Worm (Caenorhabditis elegans): Measurements from ENCODE around the gene nfx-1.

The nfx-1 gene

DNA sequence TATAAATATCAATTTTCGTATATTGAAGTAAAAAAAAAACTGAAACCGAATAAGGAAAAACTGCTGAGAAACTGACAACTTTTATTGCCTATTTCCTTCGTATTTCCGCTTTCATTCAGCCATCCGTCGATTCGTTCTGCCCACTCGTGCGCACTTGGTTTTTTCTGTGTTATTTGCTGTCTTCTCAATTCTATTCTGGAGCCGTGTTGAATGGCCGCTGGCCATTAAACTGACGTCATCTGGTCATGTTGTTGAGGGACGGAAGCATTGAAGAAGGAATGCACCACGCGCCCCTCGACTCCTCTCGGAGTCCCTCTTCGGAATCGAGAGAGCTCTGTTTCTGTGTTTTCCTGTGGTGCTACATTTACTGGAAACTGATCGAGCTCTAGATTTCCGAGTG, 26.6 kb upstream of the nfx-1 start:
- TF ChIP-seq ref-1 (GFP tag; conservative IDR thresholded peaks at IDR 0.05) (no peak), tab-1 (GFP tag; IDR thresholded peaks at IDR 0.05) (0 out of 2 replicates have a peak, but pooled peaks have one; percentile 34)

ce11 chrIII:6350424-6350823, 24.8 kb upstream of the nfx-1 start:
- TF ChIP-seq ref-1 (GFP tag; conservative IDR thresholded peaks at IDR 0.05) (no peak), flt-1 (GFP tag; IDR thresholded peaks at IDR 0.05) (no peak), tab-1 (GFP tag; IDR thresholded peaks at IDR 0.05) (no peak), ztf-23 (GFP tag; IDR thresholded peaks at IDR 0.05) (no peak), T22C8.4 (GFP tag; IDR thresholded peaks at IDR 0.05) (no peak), med-1 (GFP tag; optimal IDR thresholded peaks at IDR 0.05; ENCODE audit: insufficient read depth) (no peak), ztf-29 (GFP tag; IDR thresholded peaks at IDR 0.05) (no peak), cog-1 (tag; optimal IDR thresholded peaks at IDR 0.05) (no peak), klf-2 (GFP tag; conservative IDR thresholded peaks at IDR 0.05) (no peak)

- TF ChIP-seq T22C8.4 (GFP tag; IDR thresholded peaks at IDR 0.05) (no peak), klf-2 (GFP tag; conservative IDR thresholded peaks at IDR 0.05) (no peak), flt-1 (GFP tag; IDR thresholded peaks at IDR 0.05) (no peak), ztf-23 (GFP tag; IDR thresholded peaks at IDR 0.05) (no peak), ref-1 (GFP tag; conservative IDR thresholded peaks at IDR 0.05) (no peak)
These were observed 23.7 kb upstream of the nfx-1 start for ce11 chrIII:6351438-6351837.

ce11 chrIII:6352459-6352858, 22.7 kb upstream of the nfx-1 start:
- TF ChIP-seq med-1 (GFP tag; optimal IDR thresholded peaks at IDR 0.05; ENCODE audit: insufficient read depth) (no peak), tab-1 (GFP tag; IDR thresholded peaks at IDR 0.05) (no peak), T22C8.4 (GFP tag; IDR thresholded peaks at IDR 0.05) (no peak), ztf-29 (GFP tag; IDR thresholded peaks at IDR 0.05) (no peak), flt-1 (GFP tag; IDR thresholded peaks at IDR 0.05) (no peak), ref-1 (GFP tag; conservative IDR thresholded peaks at IDR 0.05) (no peak), cog-1 (tag; optimal IDR thresholded peaks at IDR 0.05) (no peak), ztf-23 (GFP tag; IDR thresholded peaks at IDR 0.05) (no peak), klf-2 (GFP tag; conservative IDR thresholded peaks at IDR 0.05) (no peak)

DNA sequence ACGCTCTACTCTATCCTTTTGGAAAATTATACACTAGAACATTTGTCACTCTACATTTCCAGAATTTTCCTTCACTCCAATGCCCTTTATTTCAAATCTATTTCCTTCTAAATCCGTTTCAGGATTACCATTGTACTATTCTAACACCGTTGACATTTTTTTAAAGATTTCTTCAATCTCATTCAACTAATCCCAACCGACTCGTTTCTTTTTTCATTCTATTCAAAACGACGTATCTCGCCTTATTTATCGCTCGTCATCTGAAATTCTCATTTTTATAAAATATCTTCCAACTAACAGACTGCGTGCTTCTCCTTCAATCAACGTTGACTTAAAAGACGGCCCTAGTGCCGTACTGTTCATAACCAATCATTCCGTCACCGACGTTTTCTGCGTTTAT, 22.1 kb upstream of the nfx-1 start, which contains the start of gene akap-1:
Gene akap-1, plus strand, starts transcription at position 301 of the 400 bp plus-strand sequence.
- TF ChIP-seq med-1 (GFP tag; optimal IDR thresholded peaks at IDR 0.05; ENCODE audit: insufficient read depth) (no peak), ref-1 (GFP tag; conservative IDR thresholded peaks at IDR 0.05) (no peak), T22C8.4 (GFP tag; IDR thresholded peaks at IDR 0.05) (no peak), cog-1 (tag; optimal IDR thresholded peaks at IDR 0.05) (no peak), ztf-29 (GFP tag; IDR thresholded peaks at IDR 0.05) (no peak)

DNA sequence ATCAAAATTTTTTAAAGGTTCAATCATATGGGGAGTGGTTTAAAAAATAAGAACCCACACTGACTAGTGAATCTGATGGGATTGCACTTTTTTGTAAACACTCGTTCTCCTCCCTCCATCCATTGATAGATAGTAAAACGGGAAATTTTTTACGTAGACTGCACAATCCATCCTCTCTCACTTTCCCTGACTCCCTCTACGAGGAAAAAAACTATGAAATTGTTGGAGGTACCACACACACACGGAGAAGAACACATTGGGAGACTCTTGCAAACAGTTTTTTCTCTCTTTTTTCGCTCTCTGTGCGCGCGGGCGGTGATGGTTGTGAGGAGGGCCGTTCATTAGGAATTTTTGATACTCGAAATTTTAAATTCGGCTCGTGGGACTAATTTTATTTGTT, 19.8 kb upstream of the nfx-1 start:
- TF ChIP-seq ref-1 (GFP tag; conservative IDR thresholded peaks at IDR 0.05) (no peak), ztf-23 (GFP tag; IDR thresholded peaks at IDR 0.05) (no peak), med-1 (GFP tag; optimal IDR thresholded peaks at IDR 0.05; ENCODE audit: insufficient read depth) (no peak), ztf-29 (GFP tag; IDR thresholded peaks at IDR 0.05) (no peak), T22C8.4 (GFP tag; IDR thresholded peaks at IDR 0.05) (no peak), klf-2 (GFP tag; conservative IDR thresholded peaks at IDR 0.05) (no peak), tab-1 (GFP tag; IDR thresholded peaks at IDR 0.05) (no peak), cog-1 (tag; optimal IDR thresholded peaks at IDR 0.05) (no peak), flt-1 (GFP tag; IDR thresholded peaks at IDR 0.05) (no peak)

DNA sequence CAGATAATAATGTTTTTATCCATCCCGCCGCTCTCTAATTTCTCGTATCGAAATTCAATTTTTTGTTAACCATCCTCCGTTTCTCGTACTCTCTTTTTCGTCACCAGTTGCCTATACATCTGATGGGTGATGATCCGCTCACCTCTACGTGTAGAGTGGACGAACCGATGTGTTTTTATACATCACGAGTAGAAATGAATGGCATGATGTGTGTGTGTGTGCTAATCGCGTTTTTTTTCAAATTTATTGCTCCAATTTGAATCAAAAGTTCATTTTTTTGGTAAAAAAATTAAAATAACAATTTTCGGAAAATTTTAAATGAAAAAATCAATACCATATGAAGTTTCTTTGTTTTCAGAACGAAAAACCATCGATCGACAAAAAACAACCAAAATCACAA, 19.2 kb upstream of the nfx-1 start:
- TF ChIP-seq med-1 (GFP tag; optimal IDR thresholded peaks at IDR 0.05; ENCODE audit: insufficient read depth) (no peak), klf-2 (GFP tag; conservative IDR thresholded peaks at IDR 0.05) (no peak), ztf-29 (GFP tag; IDR thresholded peaks at IDR 0.05) (no peak), tab-1 (GFP tag; IDR thresholded peaks at IDR 0.05) (no peak), flt-1 (GFP tag; IDR thresholded peaks at IDR 0.05) (no peak), T22C8.4 (GFP tag; IDR thresholded peaks at IDR 0.05) (no peak), cog-1 (tag; optimal IDR thresholded peaks at IDR 0.05) (no peak), ztf-23 (GFP tag; IDR thresholded peaks at IDR 0.05) (no peak), ref-1 (GFP tag; conservative IDR thresholded peaks at IDR 0.05) (no peak)

- TF ChIP-seq T22C8.4 (GFP tag; IDR thresholded peaks at IDR 0.05) (no peak), ref-1 (GFP tag; conservative IDR thresholded peaks at IDR 0.05) (no peak), ztf-23 (GFP tag; IDR thresholded peaks at IDR 0.05) (no peak), flt-1 (GFP tag; IDR thresholded peaks at IDR 0.05) (no peak), tab-1 (GFP tag; IDR thresholded peaks at IDR 0.05) (no peak), klf-2 (GFP tag; conservative IDR thresholded peaks at IDR 0.05) (no peak), ztf-29 (GFP tag; IDR thresholded peaks at IDR 0.05) (no peak), med-1 (GFP tag; optimal IDR thresholded peaks at IDR 0.05; ENCODE audit: insufficient read depth) (no peak), cog-1 (tag; optimal IDR thresholded peaks at IDR 0.05) (no peak)
These were observed 18.4 kb upstream of the nfx-1 start for ce11 chrIII:6356764-6357163.

- no peak for TF ChIP-seq klf-2 (GFP tag; conservative IDR thresholded peaks at IDR 0.05)
- TF ChIP-seq tab-1 (GFP tag; IDR thresholded peaks at IDR 0.05): no peak
- no peak for TF ChIP-seq ztf-23 (GFP tag; IDR thresholded peaks at IDR 0.05)
- no peak for TF ChIP-seq flt-1 (GFP tag; IDR thresholded peaks at IDR 0.05)
- TF ChIP-seq T22C8.4 (GFP tag; IDR thresholded peaks at IDR 0.05): no peak
- TF ChIP-seq cog-1 (tag; optimal IDR thresholded peaks at IDR 0.05): no peak
- TF ChIP-seq ztf-29 (GFP tag; IDR thresholded peaks at IDR 0.05): no peak
- TF ChIP-seq med-1 (GFP tag; optimal IDR thresholded peaks at IDR 0.05; ENCODE audit: insufficient read depth): no peak
- no peak for TF ChIP-seq ref-1 (GFP tag; conservative IDR thresholded peaks at IDR 0.05)
These were observed 16.5 kb upstream of the nfx-1 start for ce11 chrIII:6358704-6359103.

- TF ChIP-seq tab-1 (GFP tag; IDR thresholded peaks at IDR 0.05): no peak
- no peak for TF ChIP-seq ztf-23 (GFP tag; IDR thresholded peaks at IDR 0.05)
- no peak for TF ChIP-seq klf-2 (GFP tag; conservative IDR thresholded peaks at IDR 0.05)
- no peak for TF ChIP-seq cog-1 (tag; optimal IDR thresholded peaks at IDR 0.05)
- TF ChIP-seq flt-1 (GFP tag; IDR thresholded peaks at IDR 0.05): no peak
- TF ChIP-seq med-1 (GFP tag; optimal IDR thresholded peaks at IDR 0.05; ENCODE audit: insufficient read depth): no peak
- TF ChIP-seq ztf-29 (GFP tag; IDR thresholded peaks at IDR 0.05): no peak
- no peak for TF ChIP-seq T22C8.4 (GFP tag; IDR thresholded peaks at IDR 0.05)
- TF ChIP-seq ref-1 (GFP tag; conservative IDR thresholded peaks at IDR 0.05): no peak
These were observed 15.9 kb upstream of the nfx-1 start for ce11 chrIII:6359171-6359854.
